Fruit fly (Drosophila melanogaster): Measurements from ENCODE around the gene HisRS.

The HisRS gene

DNA sequence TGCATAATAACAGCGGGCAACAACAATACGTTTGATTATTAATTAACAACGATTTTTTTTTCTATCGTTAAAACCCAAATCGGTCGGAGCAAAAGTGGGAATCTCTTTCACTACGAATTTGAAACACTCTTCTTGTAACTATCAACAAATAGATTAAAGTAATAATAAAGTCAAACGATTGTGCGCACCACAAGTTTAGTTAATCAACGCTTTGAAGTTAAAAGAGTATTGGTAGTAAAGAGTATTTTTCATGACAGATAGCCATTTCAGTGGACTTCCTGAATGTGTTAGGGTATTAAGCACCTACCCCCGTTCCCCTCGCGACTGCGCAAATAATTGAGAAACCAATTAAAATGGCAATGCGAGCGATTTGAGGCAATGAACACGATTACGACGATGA is 31.6 kb downstream of the HisRS start (continued):
- peak; percentile 85 for TF ChIP-seq CG1603 (tag; optimal IDR thresholded peaks at IDR 0.05)
- peak; percentile 82 for TF ChIP-seq esg (GFP tag; conservative IDR thresholded peaks at IDR 0.05)
- 0 out of 2 replicates have a peak, but pooled peaks have one; percentile 18 for TF ChIP-seq Lim3 (GFP tag; IDR thresholded peaks at IDR 0.05)
- no peak for TF ChIP-seq br (optimal IDR thresholded peaks at IDR 0.05)
- TF ChIP-seq CG13624 (GFP tag; optimal IDR thresholded peaks at IDR 0.05) = peak; percentile 81
- TF ChIP-seq Pdp1 (GFP tag; optimal IDR thresholded peaks at IDR 0.05) = peak; percentile 77 to 78
- TF ChIP-seq Dfd (GFP tag; optimal IDR thresholded peaks at IDR 0.05) = no peak
- no peak for TF ChIP-seq Sry-β (GFP tag; optimal IDR thresholded peaks at IDR 0.05)
- TF ChIP-seq CG3407 (GFP tag; optimal IDR thresholded peaks at IDR 0.05) = peak; percentile 30
- no peak for TF ChIP-seq aop (GFP tag; IDR thresholded peaks at IDR 0.05)
- peak; percentile 21 for TF ChIP-seq CG2875 (GFP tag; optimal IDR thresholded peaks at IDR 0.05)
- TF ChIP-seq CG4820 (GFP tag; optimal IDR thresholded peaks at IDR 0.05) = peak; percentile 55
- TF ChIP-seq Dip3 (GFP tag; optimal IDR thresholded peaks at IDR 0.05) = peak; percentile 75
- peak; percentile 72 for TF ChIP-seq CG18262 (tag; optimal IDR thresholded peaks at IDR 0.05)
- TF ChIP-seq stwl (tag; optimal IDR thresholded peaks at IDR 0.05) = no peak
- no peak for TF ChIP-seq h (optimal IDR thresholded peaks at IDR 0.05)
- TF ChIP-seq grau (tag; optimal IDR thresholded peaks at IDR 0.05) = peak; percentile 85
- peak; percentile 47 for TF ChIP-seq btn (GFP tag; optimal IDR thresholded peaks at IDR 0.05)
- TF ChIP-seq CG3847 (GFP tag; IDR thresholded peaks at IDR 0.05) = peak; percentile 87
- TF ChIP-seq mam (GFP tag; optimal IDR thresholded peaks at IDR 0.05) = peak; percentile 83
- no peak for TF ChIP-seq ash1 (GFP tag; optimal IDR thresholded peaks at IDR 0.05)
- TF ChIP-seq Mes4 (GFP tag; optimal IDR thresholded peaks at IDR 0.05) = peak; percentile 42
- peak; percentile 79 for TF ChIP-seq CG31224 (GFP tag; IDR thresholded peaks at IDR 0.05)
- TF ChIP-seq Adf1 (GFP tag; IDR thresholded peaks at IDR 0.05) = peak; percentile 53; the same call in 1 of the 2 replicates
- no peak for TF ChIP-seq Tbp (GFP tag; optimal IDR thresholded peaks at IDR 0.05)
- peak; percentile 70 for TF ChIP-seq CG14050 (GFP tag; IDR thresholded peaks at IDR 0.05)
- TF ChIP-seq Atf-2 (GFP tag; optimal IDR thresholded peaks at IDR 0.05) = peak; percentile 68
- no peak for TF ChIP-seq hkb (optimal IDR thresholded peaks at IDR 0.05)
- peak; percentile 88 for TF ChIP-seq hkb (GFP tag; IDR thresholded peaks at IDR 0.05)
- TF ChIP-seq CG7556 (GFP tag; optimal IDR thresholded peaks at IDR 0.05) = peak; percentile 61
- peak; percentile 56 for TF ChIP-seq fu2 (GFP tag; optimal IDR thresholded peaks at IDR 0.05)
- peak; percentile 52 for TF ChIP-seq kay (GFP tag; optimal IDR thresholded peaks at IDR 0.05)
- TF ChIP-seq Neu2 (GFP tag; optimal IDR thresholded peaks at IDR 0.05; ENCODE audit: borderline replicate concordance) = no peak
- peak; percentile 32 for TF ChIP-seq Six4 (GFP tag; optimal IDR thresholded peaks at IDR 0.05)
- no peak for TF ChIP-seq Scr (GFP tag; IDR thresholded peaks at IDR 0.05; ENCODE audit: partially characterized antibody)
- TF ChIP-seq Xbp1 (GFP tag; optimal IDR thresholded peaks at IDR 0.05) = peak; percentile 81
- TF ChIP-seq CkIIα-i1 (GFP tag; IDR thresholded peaks at IDR 0.05) = 0 out of 2 replicates have a peak, but pooled peaks have one; percentile 24
- peak; percentile 90 for TF ChIP-seq CG11456 (GFP tag; IDR thresholded peaks at IDR 0.05)
- peak; percentile 87 for TF ChIP-seq CoRest (tag; optimal IDR thresholded peaks at IDR 0.05)
- no peak for TF ChIP-seq Sin3A (optimal IDR thresholded peaks at IDR 0.05)
- TF ChIP-seq CG14965 (GFP tag; optimal IDR thresholded peaks at IDR 0.05; ENCODE audit: borderline replicate concordance) = peak; percentile 0
- TF ChIP-seq nmo (GFP tag; optimal IDR thresholded peaks at IDR 0.05) = peak; percentile 78
- peak; percentile 54 for TF ChIP-seq CG11723 (GFP tag; optimal IDR thresholded peaks at IDR 0.05)
- no peak for TF ChIP-seq Hr39 (optimal IDR thresholded peaks at IDR 0.05)
- peak; percentile 88 for TF ChIP-seq Dbx (GFP tag; IDR thresholded peaks at IDR 0.05)
- TF ChIP-seq HLH4C (GFP tag; IDR thresholded peaks at IDR 0.05; ENCODE audit: partially characterized antibody) = no peak
- peak; percentile 62 for TF ChIP-seq ro (GFP tag; IDR thresholded peaks at IDR 0.05)
- peak; percentile 71 for TF ChIP-seq CG1647 (GFP tag; optimal IDR thresholded peaks at IDR 0.05)
- no peak for TF ChIP-seq CG6791 (GFP tag; IDR thresholded peaks at IDR 0.05; ENCODE audit: partially characterized antibody)
- peak; percentile 92 for TF ChIP-seq CG14441 (GFP tag; IDR thresholded peaks at IDR 0.05)
- TF ChIP-seq Hr78 (GFP tag; optimal IDR thresholded peaks at IDR 0.05) = no peak
- TF ChIP-seq CG11085 (GFP tag; IDR thresholded peaks at IDR 0.05) = peak; percentile 75
- 0 out of 3 replicates have a peak, but pooled peaks have one; percentile 37 for TF ChIP-seq croc (GFP tag; conservative IDR thresholded peaks at IDR 0.05)
